Fruit fly (Drosophila melanogaster) whole organism, prepupa: ENCODE measurements around the gene CG8206.

Experiments
- Blimp-1 ChIP-seq: fragments of 200-800 bp; sonication (Bioruptor generic); optimal IDR thresholded peaks from 3 replicates; lab custom pipeline; 2017; ENCODE audit warnings: missing biosample characterization, missing genetic modification characterization, mild to moderate bottlenecking, moderate library complexity, missing genetic modification reagents
- CG11762 ChIP-seq: fragments of 200-800 bp; sonication (Bioruptor generic); optimal IDR thresholded peaks from 3 replicates; lab custom pipeline; 2016; ENCODE audit warnings: missing biosample characterization, missing genetic modification characterization; ENCODE audit not compliant: insufficient read depth
- CG3032 ChIP-seq: fragments of 200-800 bp; optimal IDR thresholded peaks from 2 replicates; lab custom pipeline; 2019; ENCODE audit warnings: missing biosample characterization, mild to moderate bottlenecking, missing genetic modification characterization, moderate library complexity
- CG34406 ChIP-seq: fragments of 200-800 bp; sonication (Bioruptor generic); optimal IDR thresholded peaks from 3 replicates; lab custom pipeline; 2016; ENCODE audit warnings: missing biosample characterization, missing genetic modification characterization
- CG6276 ChIP-seq: fragments of 200-800 bp; sonication (Bioruptor generic); optimal IDR thresholded peaks from 2 replicates; lab custom pipeline; 2017; ENCODE audit warnings: missing biosample characterization, mild to moderate bottlenecking, missing genetic modification characterization
- CG6808 ChIP-seq: fragments of 200-800 bp; sonication (Bioruptor generic); optimal IDR thresholded peaks from 3 replicates; lab custom pipeline; 2017; ENCODE audit warnings: missing biosample characterization, missing genetic modification characterization, mild to moderate bottlenecking, moderate library complexity, missing genetic modification reagents
- Ets96B ChIP-seq: fragments of 200-800 bp; optimal IDR thresholded peaks from 2 replicates; lab custom pipeline; 2019; ENCODE audit warnings: missing biosample characterization, mild to moderate bottlenecking, missing genetic modification characterization, moderate library complexity
- Gug ChIP-seq: fragments of 200-800 bp; sonication (Bioruptor generic); IDR thresholded peaks from 2 replicates; pipeline ENCODE4 v1.3.6; 2022; ENCODE audit warnings: missing biosample characterization, missing genetic modification characterization
- OdsH ChIP-seq: fragments of 200-800 bp; sonication (Bioruptor generic); optimal IDR thresholded peaks from 3 replicates; lab custom pipeline; 2016; ENCODE audit warnings: missing biosample characterization, missing genetic modification characterization
- Sox102F ChIP-seq: fragments of 200-800 bp; sonication (Bioruptor generic); optimal IDR thresholded peaks from 2 replicates; lab custom pipeline; 2016; ENCODE audit warnings: missing biosample characterization, mild to moderate bottlenecking, missing genetic modification characterization
- achi ChIP-seq: fragments of 200-800 bp; sonication (Bioruptor generic); optimal IDR thresholded peaks from 3 replicates; lab custom pipeline; 2016; ENCODE audit warnings: missing biosample characterization, missing genetic modification characterization
- lz ChIP-seq: fragments of 200-800 bp; sonication (Bioruptor generic); optimal IDR thresholded peaks from 3 replicates; lab custom pipeline; 2016; ENCODE audit warnings: missing biosample characterization, missing genetic modification characterization

The CG8206 gene

DNA sequence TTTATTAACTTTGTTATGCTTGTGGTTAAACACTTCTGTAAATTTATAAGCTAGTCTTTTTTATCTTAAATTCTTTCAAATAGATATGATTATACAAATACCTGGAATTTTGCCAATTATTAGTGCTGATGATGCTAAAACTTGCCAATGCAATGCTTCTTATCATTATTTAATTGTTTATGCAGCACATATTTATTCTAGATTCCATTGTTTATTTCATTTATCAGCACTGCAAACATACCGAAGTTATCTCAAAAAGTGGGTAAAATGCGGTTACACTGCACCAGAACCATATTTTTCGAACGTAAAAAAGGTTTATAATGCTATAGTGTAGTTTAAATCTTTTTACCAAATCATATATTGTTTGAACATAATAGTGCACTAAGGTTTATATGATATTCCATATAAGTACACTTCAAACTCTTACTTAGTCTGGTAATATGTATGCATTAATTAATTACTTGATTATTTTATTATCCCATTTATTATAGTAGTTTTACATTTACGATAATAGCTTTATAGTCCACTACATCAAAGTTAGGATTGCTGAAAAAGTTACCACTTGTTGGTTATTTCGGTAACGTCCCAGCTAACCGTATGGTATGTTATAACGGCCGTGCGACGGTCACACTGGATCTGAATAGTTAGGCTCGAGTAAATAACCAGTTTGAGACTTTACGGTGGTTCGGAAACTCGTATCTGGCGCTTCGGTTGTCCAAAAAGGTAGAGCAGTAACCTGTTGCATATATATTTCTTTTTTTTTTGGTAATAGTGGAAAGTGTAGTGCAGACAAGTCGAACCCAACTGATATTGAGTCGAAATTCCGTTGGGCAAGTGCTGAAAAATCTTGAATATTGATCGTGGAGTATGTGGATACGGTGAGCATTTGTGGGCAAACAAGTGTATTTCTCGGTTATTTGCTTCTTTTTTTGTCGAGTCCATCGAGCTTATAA lies 49.5 kb downstream of the CG8206 start, which contains the start of gene Rhp (continued):
- TF ChIP-seq CG34406 (GFP tag; lab: Kevin White, UChicago) (peak; percentile 60), Sox102F (no peak), achi (GFP tag; lab: Kevin White, UChicago) (peak; percentile 31), CG6276 (GFP tag; lab: Kevin White, UChicago) (no peak), CG11762 (peak; percentile 47), Ets96B (no peak), CG3032 (tag; lab: Kevin White, UChicago) (peak; percentile 48), CG6808 (GFP tag; lab: Kevin White, UChicago) (peak; percentile 79), Blimp-1 (peak; percentile 34), Gug (no peak), lz (peak; percentile 40), OdsH (peak; percentile 56)
- TF ChIP-seq, all 60 proteins: peak for 34
